Worm (Caenorhabditis elegans) whole organism, mixed stage, embryonic: ENCODE results near the gene D2096.13.
"Not testable (repeated sequence)": the region's sequence is repeated elsewhere in the genome, so short reads cannot be mapped to it uniquely, and the experiment has no call there.

Experiments
- M03D4.4 ChIP-seq: sonication (generic microtip); optimal IDR thresholded peaks from 2 replicates; lab custom pipeline; 2017; ENCODE audit warnings: mild to moderate bottlenecking, missing genetic modification characterization, missing compliant biosample characterization
- bed-3 ChIP-seq: fragments of 200-800 bp; sonication (Bioruptor generic); optimal IDR thresholded peaks from 3 replicates; lab custom pipeline; 2018; ENCODE audit warnings: mild to moderate bottlenecking, missing genetic modification characterization, moderate library complexity, missing compliant biosample characterization
- blmp-1 ChIP-seq: fragments of 150-350 bp; optimal IDR thresholded peaks from 2 replicates; lab custom pipeline; 2014; ENCODE audit warnings: missing biosample characterization, missing genetic modification characterization
- ceh-43 ChIP-seq: fragments of 200-800 bp; sonication (Bioruptor generic); optimal IDR thresholded peaks from 2 replicates; lab custom pipeline; 2018; ENCODE audit warnings: mild to moderate bottlenecking, missing genetic modification characterization, moderate library complexity, missing compliant biosample characterization
- ceh-83 ChIP-seq: fragments of 200-800 bp; sonication (Bioruptor generic); optimal IDR thresholded peaks from 2 replicates; lab custom pipeline; 2018; ENCODE audit warnings: mild to moderate bottlenecking, missing genetic modification characterization, missing compliant biosample characterization
- cnd-1 ChIP-seq: fragments of 200-800 bp; sonication (Bioruptor generic); optimal IDR thresholded peaks from 2 replicates; lab custom pipeline; 2018; ENCODE audit warnings: mild to moderate bottlenecking, missing genetic modification characterization, missing compliant biosample characterization
- elt-1 ChIP-seq: sonication (generic microtip); optimal IDR thresholded peaks from 2 replicates; lab custom pipeline; 2017; ENCODE audit warnings: missing genetic modification characterization, mild to moderate bottlenecking, missing compliant biosample characterization, antibody characterized with exemption, moderate library complexity, borderline replicate concordance; ENCODE audit not compliant: insufficient read depth
- elt-3 ChIP-seq: fragments of 150-350 bp; optimal IDR thresholded peaks from 2 replicates; lab custom pipeline; 2014; ENCODE audit warnings: missing biosample characterization, missing genetic modification characterization
- flh-1 ChIP-seq: fragments of 200-800 bp; sonication (Bioruptor generic); optimal IDR thresholded peaks from 2 replicates; lab custom pipeline; 2018; ENCODE audit warnings: mild to moderate bottlenecking, missing genetic modification characterization, moderate library complexity, missing compliant biosample characterization
- ham-2 ChIP-seq: fragments of 200-800 bp; sonication (Bioruptor generic); optimal IDR thresholded peaks from 2 replicates; lab custom pipeline; 2018; ENCODE audit warnings: mild to moderate bottlenecking, missing genetic modification characterization, missing compliant biosample characterization
- lin-13 ChIP-seq: fragments of 150-350 bp; optimal IDR thresholded peaks from 2 replicates; lab custom pipeline; 2014; ENCODE audit warnings: missing biosample characterization, missing genetic modification characterization
- lin-32 ChIP-seq: fragments of 200-800 bp; sonication (Bioruptor generic); optimal IDR thresholded peaks from 2 replicates; lab custom pipeline; 2018; ENCODE audit warnings: mild to moderate bottlenecking, missing genetic modification characterization, missing compliant biosample characterization
- lsy-2 ChIP-seq: fragments of 150-350 bp; optimal IDR thresholded peaks from 2 replicates; lab custom pipeline; 2014; ENCODE audit warnings: missing biosample characterization, missing genetic modification characterization
- mab-5 ChIP-seq: fragments of 150-350 bp; optimal IDR thresholded peaks from 2 replicates; lab custom pipeline; 2014; ENCODE audit warnings: missing biosample characterization, missing genetic modification characterization
- mep-1 ChIP-seq: fragments of 150-350 bp; optimal IDR thresholded peaks from 2 replicates; lab custom pipeline; 2017; ENCODE audit warnings: missing biosample characterization, missing genetic modification reagents, missing genetic modification characterization, inconsistent platforms
- mls-2 ChIP-seq: sonication (generic microtip); optimal IDR thresholded peaks from 2 replicates; lab custom pipeline; 2016; ENCODE audit warnings: mild to moderate bottlenecking, missing genetic modification characterization, moderate library complexity, missing compliant biosample characterization
- nhr-12 ChIP-seq: fragments of 150-350 bp; optimal IDR thresholded peaks from 2 replicates; lab custom pipeline; 2014; ENCODE audit warnings: missing biosample characterization, missing genetic modification characterization
- nhr-2 ChIP-seq: fragments of 150-350 bp; optimal IDR thresholded peaks from 2 replicates; lab custom pipeline; 2014; ENCODE audit warnings: missing biosample characterization, missing genetic modification characterization
- nhr-237 ChIP-seq: fragments of 150-350 bp; optimal IDR thresholded peaks from 2 replicates; lab custom pipeline; 2014; ENCODE audit warnings: missing biosample characterization, missing genetic modification characterization
- nhr-76 ChIP-seq: sonication (generic microtip); optimal IDR thresholded peaks from 2 replicates; lab custom pipeline; 2017; ENCODE audit warnings: missing biosample characterization, missing genetic modification characterization
- pha-4 ChIP-seq: fragments of 150-350 bp; optimal IDR thresholded peaks from 2 replicates; lab custom pipeline; 2018; ENCODE audit warnings: missing biosample characterization, missing genetic modification reagents, missing genetic modification characterization
- sem-2 ChIP-seq: fragments of 200-800 bp; sonication (Bioruptor generic); optimal IDR thresholded peaks from 2 replicates; lab custom pipeline; 2018; ENCODE audit warnings: mild to moderate bottlenecking, missing genetic modification characterization, missing compliant biosample characterization
- snpc-4 ChIP-seq: fragments of 150-350 bp; optimal IDR thresholded peaks from 2 replicates; lab custom pipeline; 2014; ENCODE audit warnings: missing biosample characterization, missing genetic modification characterization
- sptf-1 ChIP-seq: sonication (generic microtip); optimal IDR thresholded peaks from 2 replicates; lab custom pipeline; 2017; ENCODE audit warnings: mild to moderate bottlenecking, missing genetic modification characterization, moderate library complexity, missing compliant biosample characterization
- tbx-8 ChIP-seq: fragments of 200-800 bp; sonication (Bioruptor generic); optimal IDR thresholded peaks from 2 replicates; lab custom pipeline; 2018; ENCODE audit warnings: mild to moderate bottlenecking, missing genetic modification characterization, moderate library complexity, missing compliant biosample characterization
- unc-120 ChIP-seq: sonication (generic microtip); optimal IDR thresholded peaks from 2 replicates; lab custom pipeline; 2017; ENCODE audit warnings: missing genetic modification characterization, missing compliant biosample characterization; ENCODE audit not compliant: poor library complexity, severe bottlenecking
- unc-39 ChIP-seq: fragments of 150-350 bp; optimal IDR thresholded peaks from 2 replicates; lab custom pipeline; 2014; ENCODE audit warnings: missing biosample characterization, missing genetic modification characterization
- unc-62 ChIP-seq: fragments of 150-350 bp; optimal IDR thresholded peaks from 2 replicates; lab custom pipeline; 2014; ENCODE audit warnings: missing biosample characterization, missing genetic modification reagents, missing genetic modification characterization
- zip-8 ChIP-seq: fragments of 150-350 bp; optimal IDR thresholded peaks from 2 replicates; lab custom pipeline; 2014; ENCODE audit warnings: missing biosample characterization, missing genetic modification characterization
- ztf-11 ChIP-seq: fragments of 150-350 bp; optimal IDR thresholded peaks from 2 replicates; lab custom pipeline; 2014; ENCODE audit warnings: missing biosample characterization, missing genetic modification characterization

The D2096.13 gene

ce11 chrIV:8358492-8358891 is at the start of gene D2096.13:
D2096.13 (minus strand) TSS chrIV:8358592.
- TF ChIP-seq unc-39 (tag; lab: Kevin White, UChicago) (no peak), cnd-1 (tag; lab: Kevin White, UChicago) (no peak), nhr-12 (tag; lab: Kevin White, UChicago) (no peak), mep-1 (tag; lab: Kevin White, UChicago) (no peak), lin-13 (no peak), ham-2 (GFP tag; lab: Kevin White, UChicago) (no peak), ztf-11 (tag; lab: Kevin White, UChicago) (no peak), mab-5 (tag; lab: Kevin White, UChicago) (no peak), nhr-237 (tag; lab: Kevin White, UChicago) (no peak), pha-4 (tag; lab: Kevin White, UChicago) (no peak), nhr-76 (no peak), zip-8 (tag; lab: Kevin White, UChicago) (no peak), elt-1 (tag; lab: Kevin White, UChicago) (no peak), bed-3 (GFP tag; lab: Kevin White, UChicago) (no peak), lsy-2 (tag; lab: Kevin White, UChicago) (no peak)

- TF ChIP-seq nhr-2 (tag; lab: Kevin White, UChicago) (no peak), lin-32 (GFP tag; lab: Kevin White, UChicago) (no peak), flh-1 (GFP tag; lab: Kevin White, UChicago) (no peak), nhr-12 (tag; lab: Kevin White, UChicago) (no peak), pha-4 (tag; lab: Kevin White, UChicago) (no peak), unc-39 (tag; lab: Kevin White, UChicago) (no peak)
These were observed 39.4 kb upstream of the D2096.13 start for ce11 chrIV:8397814-8398213.

DNA sequence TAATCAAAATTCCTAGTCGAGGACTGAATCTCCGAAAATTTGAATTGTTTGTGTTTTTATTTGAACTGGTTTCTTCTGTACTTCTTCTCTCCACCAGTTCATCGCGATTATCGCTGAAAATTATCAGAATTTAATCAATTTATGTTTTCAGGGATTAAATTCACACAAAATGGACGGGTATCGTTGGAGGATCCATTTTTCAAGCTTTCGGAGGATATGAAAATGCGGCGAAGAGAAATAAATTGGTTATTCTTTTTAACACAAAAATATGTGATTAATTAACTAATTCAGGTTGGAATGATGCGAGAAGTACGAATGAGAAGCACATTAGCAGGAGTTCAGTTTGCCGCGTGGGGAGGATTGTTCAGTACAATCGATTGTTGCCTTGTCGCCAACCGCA is 38.0 kb upstream of the D2096.13 start, which contains the start of gene timm-17B.2:
Gene timm-17B.2, plus strand, starts transcription at position 301 of the 400 bp plus-strand sequence.
- TF ChIP-seq tbx-8 (GFP tag; lab: Kevin White, UChicago) = no peak
- TF ChIP-seq sem-2 (GFP tag; lab: Kevin White, UChicago) = no peak
- TF ChIP-seq ztf-11 (tag; lab: Kevin White, UChicago) = no peak
- no peak for TF ChIP-seq lsy-2 (tag; lab: Kevin White, UChicago)
- no peak for TF ChIP-seq snpc-4
- no peak for TF ChIP-seq nhr-76
- TF ChIP-seq mls-2 (tag; lab: Kevin White, UChicago) = no peak
- TF ChIP-seq blmp-1 = no peak
- no peak for TF ChIP-seq elt-1 (tag; lab: Kevin White, UChicago)
- no peak for TF ChIP-seq nhr-2 (tag; lab: Kevin White, UChicago)
- TF ChIP-seq ceh-43 (GFP tag; lab: Kevin White, UChicago) = no peak
- TF ChIP-seq sptf-1 = no peak
- no peak for TF ChIP-seq mab-5 (tag; lab: Kevin White, UChicago)
- TF ChIP-seq bed-3 (GFP tag; lab: Kevin White, UChicago) = no peak
- TF ChIP-seq lin-13 = no peak
- no peak for TF ChIP-seq unc-120 (tag; lab: Kevin White, UChicago)
- no peak for TF ChIP-seq nhr-12 (tag; lab: Kevin White, UChicago)
- TF ChIP-seq M03D4.4 (tag; lab: Kevin White, UChicago) = no peak
- no peak for TF ChIP-seq nhr-237 (tag; lab: Kevin White, UChicago)

DNA sequence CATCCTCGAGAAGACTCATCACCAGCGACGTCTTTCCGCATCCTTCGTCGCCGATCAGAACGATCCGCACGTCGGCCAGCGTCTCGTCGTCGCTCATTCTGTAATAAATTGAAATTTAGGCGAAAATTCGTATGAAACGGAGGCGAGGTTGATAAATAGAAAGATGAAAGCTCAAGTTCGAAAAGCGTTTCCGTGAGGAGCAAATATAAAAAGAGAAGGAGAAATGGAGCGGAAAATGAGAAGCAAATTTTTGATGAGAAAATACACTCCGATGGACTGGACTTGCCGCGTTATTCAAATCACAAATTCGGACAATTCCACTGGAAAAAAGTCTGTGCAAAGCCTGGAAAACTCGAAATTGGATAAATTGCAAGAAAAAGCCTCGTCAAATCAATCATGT is 35.7 kb upstream of the D2096.13 start, which contains the start of gene D2096.11:
Gene D2096.11, minus strand, starts transcription at position 101 of the 400 bp plus-strand sequence.
- TF ChIP-seq ceh-83 (GFP tag; lab: Kevin White, UChicago) (no peak), lin-32 (GFP tag; lab: Kevin White, UChicago) (no peak), unc-62 (GFP tag; lab: Kevin White, UChicago) (no peak), unc-39 (tag; lab: Kevin White, UChicago) (no peak), tbx-8 (GFP tag; lab: Kevin White, UChicago) (no peak), elt-3 (no peak), ham-2 (GFP tag; lab: Kevin White, UChicago) (no peak), bed-3 (GFP tag; lab: Kevin White, UChicago) (no peak), nhr-237 (tag; lab: Kevin White, UChicago) (no peak), blmp-1 (no peak)

DNA sequence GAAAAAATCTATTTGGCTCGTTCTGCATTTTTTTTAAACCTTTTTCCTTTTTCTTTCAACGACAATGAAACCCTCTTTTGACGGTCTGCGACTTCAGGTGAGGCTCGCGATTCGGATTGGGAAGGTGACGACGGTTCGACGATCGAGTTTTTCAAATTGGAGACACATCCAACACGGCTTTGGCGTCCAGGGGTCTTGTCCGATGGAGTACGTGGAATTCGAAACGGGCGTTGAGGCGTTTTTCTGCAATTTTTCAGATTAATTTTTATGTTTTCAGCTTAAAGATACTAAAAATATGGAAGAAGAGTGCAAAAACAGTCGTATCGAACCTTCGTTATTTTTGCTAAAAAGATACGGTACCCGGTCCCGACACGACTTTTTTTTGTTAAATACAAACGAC is 30.7 kb upstream of the D2096.13 start, which contains the start of gene D2096.10:
Gene D2096.10, minus strand, starts transcription at position 101 of the 400 bp plus-strand sequence.
- TF ChIP-seq unc-39 (tag; lab: Kevin White, UChicago); lin-32 (GFP tag; lab: Kevin White, UChicago); unc-120 (tag; lab: Kevin White, UChicago): not testable (repeated sequence)
